Worm (Caenorhabditis elegans) whole organism, L1 larva: ENCODE results near the gene alh-11.

Experiments used
- ceh-8 ChIP-seq: fragments of 200-800 bp; sonication (Bioruptor generic); optimal IDR thresholded peaks from 2 replicates; lab custom pipeline; 2018; ENCODE audit warnings: mild to moderate bottlenecking, missing genetic modification characterization, moderate library complexity, missing compliant biosample characterization
- ces-1 ChIP-seq: fragments of 150-350 bp; optimal IDR thresholded peaks from 2 replicates; lab custom pipeline; 2014; ENCODE audit warnings: missing biosample characterization, missing genetic modification reagents, missing genetic modification characterization
- fkh-10 ChIP-seq: sonication (generic microtip); optimal IDR thresholded peaks from 2 replicates; lab custom pipeline; 2017; ENCODE audit warnings: missing biosample characterization, missing genetic modification reagents, missing genetic modification characterization
- fos-1 ChIP-seq: fragments of 150-350 bp; optimal IDR thresholded peaks from 2 replicates; lab custom pipeline; 2014; ENCODE audit warnings: missing biosample characterization, missing genetic modification characterization
- isw-1 ChIP-seq: fragments of 200-800 bp; sonication (Bioruptor generic); IDR thresholded peaks from 2 replicates; pipeline ENCODE4 v1.3.6; 2022; ENCODE audit warnings: missing genetic modification characterization, missing compliant biosample characterization
- lin-35 ChIP-seq, 2 experiments: fragments of 150-350 bp; optimal IDR thresholded peaks; 2 replicates each; lab custom pipeline; 2014; ENCODE audit warnings: missing biosample characterization in 2 of 2, missing genetic modification characterization in 2 of 2, missing genetic modification reagents in 2 of 2
- nhr-76 ChIP-seq: sonication (generic microtip); optimal IDR thresholded peaks from 2 replicates; lab custom pipeline; 2017; ENCODE audit warnings: missing biosample characterization, missing genetic modification characterization
- sox-4 ChIP-seq: sonication (generic microtip); optimal IDR thresholded peaks from 2 replicates; lab custom pipeline; 2016; ENCODE audit warnings: missing genetic modification characterization, missing compliant biosample characterization
- unc-130 ChIP-seq: fragments of 150-350 bp; optimal IDR thresholded peaks from 2 replicates; lab custom pipeline; 2017; ENCODE audit warnings: missing biosample characterization, missing genetic modification characterization, inconsistent platforms

- no peak for TF ChIP-seq fos-1 (tag; lab: Kevin White, UChicago)
- no peak for TF ChIP-seq sox-4 (tag; lab: Kevin White, UChicago)
- no peak for TF ChIP-seq ces-1 (GFP tag; lab: Kevin White, UChicago)
- no peak for TF ChIP-seq nhr-76 (tag; lab: Kevin White, UChicago)
- no peak for TF ChIP-seq fkh-10
- TF ChIP-seq isw-1 (GFP tag; lab: Robert Waterston, UW), result no peak
- TF ChIP-seq ceh-8, result peak; percentile 17
- no peak for TF ChIP-seq lin-35 (GFP tag; optimal IDR thresholded peaks at IDR 0.05; lab: Kevin White, UChicago)
- TF ChIP-seq unc-130 (tag; lab: Kevin White, UChicago), result no peak
Measured at ce11 chrIII:768528-768927, 10.1 kb downstream of the alh-11 start.
